Worm (Caenorhabditis elegans) whole organism, L4 larva: ENCODE results near the gene clec-40.

Experiments used
- F37D6.2 ChIP-seq: sonication (generic microtip); optimal IDR thresholded peaks from 2 replicates; lab custom pipeline; 2016; ENCODE audit warnings: mild to moderate bottlenecking, missing genetic modification characterization, missing compliant biosample characterization
- F49E8.2 ChIP-seq: sonication (generic microtip); optimal IDR thresholded peaks from 2 replicates; lab custom pipeline; 2016; ENCODE audit warnings: missing compliant biosample characterization, mild to moderate bottlenecking, missing genetic modification characterization, borderline replicate concordance
- R02D3.7 ChIP-seq: fragments of 150-350 bp; sonication (generic microtip); optimal IDR thresholded peaks from 3 replicates; lab custom pipeline; 2014; ENCODE audit warnings: missing biosample characterization, missing genetic modification characterization
- ama-1 ChIP-seq: fragments of 150-350 bp; optimal IDR thresholded peaks from 2 replicates; lab custom pipeline; 2014; ENCODE audit warnings: inconsistent platforms, mixed read lengths
- ceh-20 ChIP-seq: fragments of 200-800 bp; sonication (Bioruptor generic); IDR thresholded peaks from 2 replicates; pipeline ENCODE4 v1.3.6; 2022; ENCODE audit warnings: missing genetic modification reagents, missing genetic modification characterization, missing compliant biosample characterization
- dpl-1 ChIP-seq: fragments of 150-350 bp; optimal IDR thresholded peaks from 2 replicates; lab custom pipeline; 2014; ENCODE audit warnings: missing biosample characterization, missing genetic modification reagents, missing genetic modification characterization
- egl-27 ChIP-seq: sonication (generic microtip); optimal IDR thresholded peaks from 3 replicates; lab custom pipeline; 2017; ENCODE audit warnings: missing biosample characterization, missing genetic modification reagents, missing genetic modification characterization
- gei-8 ChIP-seq: fragments of 200-800 bp; sonication (Bioruptor generic); optimal IDR thresholded peaks from 2 replicates; lab custom pipeline; 2018; ENCODE audit warnings: mild to moderate bottlenecking, missing genetic modification characterization, missing compliant biosample characterization
- lin-38 ChIP-seq: fragments of 200-800 bp; sonication (Bioruptor generic); IDR thresholded peaks from 2 replicates; pipeline ENCODE4 v1.3.6; 2022; ENCODE audit warnings: missing genetic modification reagents, missing genetic modification characterization, missing compliant biosample characterization
- mes-2 ChIP-seq: sonication (generic microtip); optimal IDR thresholded peaks from 2 replicates; lab custom pipeline; 2016; ENCODE audit warnings: missing genotype, mild to moderate bottlenecking, missing genetic modification characterization, missing compliant biosample characterization; ENCODE audit not compliant: poor library complexity, severe bottlenecking
- nhr-28 ChIP-seq: fragments of 150-350 bp; optimal IDR thresholded peaks from 2 replicates; lab custom pipeline; 2014; ENCODE audit warnings: missing biosample characterization, missing genetic modification characterization
- nhr-77 ChIP-seq: fragments of 150-350 bp; optimal IDR thresholded peaks from 2 replicates; lab custom pipeline; 2014; ENCODE audit warnings: missing biosample characterization, missing genetic modification characterization
- unc-130 ChIP-seq: sonication (generic microtip); optimal IDR thresholded peaks from 2 replicates; lab custom pipeline; 2016; ENCODE audit warnings: missing genetic modification reagents, missing genetic modification characterization, missing compliant biosample characterization

ce11 chrV:16871387-16871786, 30.5 kb upstream of the clec-40 start, which contains the start of gene thn-4:
- no peak for TF ChIP-seq ceh-20 (GFP tag; lab: Robert Waterston, UW)
- no peak for TF ChIP-seq gei-8
- no peak for TF ChIP-seq unc-130
- TF ChIP-seq ama-1, result no peak
- no peak for TF ChIP-seq lin-38 (GFP tag; lab: Robert Waterston, UW)
- TF ChIP-seq F37D6.2 (tag; lab: Kevin White, UChicago), result no peak
- no peak for TF ChIP-seq nhr-77 (tag; lab: Kevin White, UChicago)
- TF ChIP-seq R02D3.7 (tag; lab: Kevin White, UChicago), result no peak
- no peak for TF ChIP-seq dpl-1 (GFP tag; lab: Kevin White, UChicago)
- no peak for TF ChIP-seq F49E8.2 (tag; lab: Kevin White, UChicago)
- no peak for TF ChIP-seq nhr-28 (tag; lab: Kevin White, UChicago)
- no peak for TF ChIP-seq mes-2 (tag; lab: Kevin White, UChicago)
- no peak for TF ChIP-seq egl-27
